Worm (Caenorhabditis elegans) whole organism, young adult: ENCODE data around the gene nlp-56.
A peak's percentile ranks its signal among the peaks of the same experiment; 100 is the strongest.

Experiments
- B0035.1 ChIP-seq: sonication (generic microtip); optimal IDR thresholded peaks from 2 replicates; lab custom pipeline; 2016; ENCODE audit warnings: missing genetic modification characterization, mild to moderate bottlenecking, missing compliant biosample characterization, missing genotype, missing genetic modification reagents
- B0261.1 ChIP-seq: sonication (generic microtip); optimal IDR thresholded peaks from 2 replicates; lab custom pipeline; 2016; ENCODE audit warnings: mild to moderate bottlenecking, missing genetic modification characterization, moderate library complexity, missing compliant biosample characterization
- B0336.3 ChIP-seq: fragments of 200-800 bp; sonication (Bioruptor generic); IDR thresholded peaks from 2 replicates; pipeline ENCODE4 v1.3.6; 2022; ENCODE audit warnings: missing genetic modification characterization, missing compliant biosample characterization
- F10E7.11 ChIP-seq: sonication (generic microtip); optimal IDR thresholded peaks from 2 replicates; lab custom pipeline; 2017; ENCODE audit warnings: mild to moderate bottlenecking, missing genetic modification characterization, moderate library complexity, missing compliant biosample characterization
- F33H1.4 ChIP-seq: fragments of 200-800 bp; sonication (Bioruptor generic); IDR thresholded peaks from 2 replicates; pipeline ENCODE4 v1.3.6; 2022; ENCODE audit warnings: missing genetic modification reagents, missing genetic modification characterization, missing compliant biosample characterization
- F52B5.7 ChIP-seq: sonication (generic microtip); optimal IDR thresholded peaks from 2 replicates; lab custom pipeline; 2016; ENCODE audit warnings: mild to moderate bottlenecking, missing genetic modification characterization, missing compliant biosample characterization
- F55B11.4 ChIP-seq: sonication (generic microtip); optimal IDR thresholded peaks from 2 replicates; lab custom pipeline; 2016; ENCODE audit warnings: missing compliant biosample characterization, missing genetic modification characterization, borderline replicate concordance; ENCODE audit not compliant: insufficient read depth
- F57A8.1 ChIP-seq: fragments of 200-800 bp; sonication (Bioruptor generic); optimal IDR thresholded peaks from 2 replicates; lab custom pipeline; 2018; ENCODE audit warnings: mild to moderate bottlenecking, missing genetic modification characterization, moderate library complexity, missing compliant biosample characterization
- T07F8.4 ChIP-seq: sonication (generic microtip); optimal IDR thresholded peaks from 2 replicates; lab custom pipeline; 2016; ENCODE audit warnings: mild to moderate bottlenecking, missing genetic modification characterization, moderate library complexity, missing compliant biosample characterization
- Y79H2A.3 ChIP-seq: fragments of 200-800 bp; sonication (Bioruptor generic); conservative IDR thresholded peaks from 2 replicates; pipeline ENCODE4 v1.3.6; 2022; ENCODE audit warnings: missing genetic modification reagents, missing genetic modification characterization, missing compliant biosample characterization
- attf-6 ChIP-seq: fragments of 200-800 bp; sonication (Bioruptor generic); IDR thresholded peaks from 2 replicates; pipeline ENCODE4 v1.3.6; 2022; ENCODE audit warnings: missing genetic modification reagents, missing genetic modification characterization, missing compliant biosample characterization
- ceh-79 ChIP-seq: sonication (generic microtip); optimal IDR thresholded peaks from 2 replicates; lab custom pipeline; 2017; ENCODE audit warnings: mild to moderate bottlenecking, missing genetic modification characterization, missing compliant biosample characterization
- die-1 ChIP-seq: sonication (generic microtip); optimal IDR thresholded peaks from 2 replicates; lab custom pipeline; 2016; ENCODE audit warnings: missing genotype, mild to moderate bottlenecking, missing genetic modification characterization, missing compliant biosample characterization
- dpl-1 ChIP-seq: fragments of 150-350 bp; optimal IDR thresholded peaks from 2 replicates; lab custom pipeline; 2014; ENCODE audit warnings: missing biosample characterization, missing genetic modification reagents, missing genetic modification characterization
- gei-17 ChIP-seq: fragments of 200-800 bp; sonication (Bioruptor generic); optimal IDR thresholded peaks from 2 replicates; lab custom pipeline; 2018; ENCODE audit warnings: mild to moderate bottlenecking, missing genetic modification characterization, missing compliant biosample characterization
- hmg-20 ChIP-seq: fragments of 200-800 bp; sonication (Bioruptor generic); IDR thresholded peaks from 2 replicates; pipeline ENCODE4 v1.3.6; 2022; ENCODE audit warnings: missing genetic modification reagents, missing genetic modification characterization, missing compliant biosample characterization
- hrde-1 ChIP-seq: sonication (generic microtip); optimal IDR thresholded peaks from 2 replicates; lab custom pipeline; 2016; ENCODE audit warnings: missing genetic modification characterization, mild to moderate bottlenecking, missing compliant biosample characterization, moderate library complexity, missing genotype, missing genetic modification reagents, borderline replicate concordance
- let-607 ChIP-seq, 2 experiments: fragments of 200-800 bp in 1 of 2; sonication (Bioruptor generic) in 1 of 2; sonication (generic microtip) in 1 of 2; optimal IDR thresholded peaks; 2 replicates each; lab custom pipeline; 2016 to 2018; ENCODE audit warnings: mild to moderate bottlenecking in 2 of 2, missing compliant biosample characterization in 2 of 2, missing genetic modification characterization in 2 of 2, moderate library complexity in 2 of 2, missing genotype in 1 of 2
- lsl-1 ChIP-seq: fragments of 200-800 bp; sonication (Bioruptor generic); optimal IDR thresholded peaks from 2 replicates; lab custom pipeline; 2018; ENCODE audit warnings: mild to moderate bottlenecking, missing genetic modification characterization, moderate library complexity, missing compliant biosample characterization
- lsy-27 ChIP-seq: sonication (generic microtip); optimal IDR thresholded peaks from 2 replicates; lab custom pipeline; 2017; ENCODE audit warnings: missing genetic modification characterization, mild to moderate bottlenecking, missing compliant biosample characterization, antibody characterized with exemption, missing genotype, borderline replicate concordance; ENCODE audit not compliant: insufficient read depth
- madf-6 ChIP-seq: fragments of 200-800 bp; sonication (Bioruptor generic); IDR thresholded peaks from 2 replicates; pipeline ENCODE4 v1.3.6; 2022; ENCODE audit warnings: missing genetic modification reagents, missing genetic modification characterization, missing compliant biosample characterization
- mel-28 ChIP-seq: sonication (generic microtip); optimal IDR thresholded peaks from 2 replicates; lab custom pipeline; 2016; ENCODE audit warnings: borderline replicate concordance, mild to moderate bottlenecking, missing genetic modification characterization, missing compliant biosample characterization
- mes-4 ChIP-seq: sonication (generic microtip); optimal IDR thresholded peaks from 2 replicates; lab custom pipeline; 2016; ENCODE audit warnings: missing genotype, missing genetic modification characterization, missing compliant biosample characterization
- nhr-179 ChIP-seq: sonication (generic microtip); optimal IDR thresholded peaks from 2 replicates; lab custom pipeline; 2016; ENCODE audit warnings: mild to moderate bottlenecking, missing genetic modification characterization, missing compliant biosample characterization
- nhr-27 ChIP-seq: fragments of 200-800 bp; sonication (Bioruptor generic); optimal IDR thresholded peaks from 2 replicates; lab custom pipeline; 2018; ENCODE audit warnings: mild to moderate bottlenecking, missing genetic modification characterization, moderate library complexity, missing compliant biosample characterization
- nhr-80 ChIP-seq: sonication (generic microtip); optimal IDR thresholded peaks from 2 replicates; lab custom pipeline; 2016; ENCODE audit warnings: missing genetic modification characterization, missing compliant biosample characterization
- nhr-90 ChIP-seq: sonication (generic microtip); optimal IDR thresholded peaks from 2 replicates; lab custom pipeline; 2016; ENCODE audit warnings: missing genotype, mild to moderate bottlenecking, missing genetic modification characterization, missing compliant biosample characterization
- pbrm-1 ChIP-seq: fragments of 200-800 bp; sonication (Bioruptor generic); IDR thresholded peaks from 2 replicates; pipeline ENCODE4 v1.3.6; 2022; ENCODE audit warnings: missing genetic modification reagents, missing genetic modification characterization, missing compliant biosample characterization
- snpc-3.4 ChIP-seq: sonication (generic microtip); optimal IDR thresholded peaks from 2 replicates; lab custom pipeline; 2017; ENCODE audit warnings: missing genetic modification characterization, mild to moderate bottlenecking, missing compliant biosample characterization, antibody characterized with exemption, moderate library complexity, missing genotype, missing genetic modification reagents
- snpc-4 ChIP-seq, 5 experiments: fragments of 150-350 bp in 1 of 5; sonication (generic microtip) in 4 of 5; optimal IDR thresholded peaks; 2 replicates each; lab custom pipeline; 2014 to 2018; ENCODE audit warnings: missing genetic modification characterization in 5 of 5, missing biosample characterization in 3 of 5, antibody characterized with exemption in 2 of 5, mild to moderate bottlenecking in 2 of 5, missing compliant biosample characterization in 2 of 5, missing genotype in 2 of 5, moderate library complexity in 2 of 5, missing genetic modification reagents in 1 of 5
- tbp1 ChIP-seq: fragments of 200-800 bp; sonication (Bioruptor generic); optimal IDR thresholded peaks from 2 replicates; lab custom pipeline; 2018; ENCODE audit warnings: mild to moderate bottlenecking, missing genetic modification characterization, missing compliant biosample characterization
- ztf-25 ChIP-seq: fragments of 200-800 bp; sonication (Bioruptor generic); IDR thresholded peaks from 2 replicates; pipeline ENCODE4 v1.3.6; 2022; ENCODE audit warnings: missing genetic modification reagents, missing genetic modification characterization, missing compliant biosample characterization

Gene nlp-56

ce11 chrIV:14784481-14784880 lies at the start of gene nlp-56:
Gene nlp-56 (minus strand): TSS chrIV:14784737.
- TF ChIP-seq dpl-1 (GFP tag; lab: Kevin White, UChicago) (no peak), nhr-90 (tag; lab: Kevin White, UChicago) (no peak)
- TF ChIP-seq, all 124 proteins: peak for 0

- no peak for TF ChIP-seq snpc-4 (GFP tag; optimal IDR thresholded peaks at IDR 0.05; lab: Kevin White, UChicago)
- peak in 1 of 4 experiments; percentile 47 for TF ChIP-seq snpc-4 (tag; optimal IDR thresholded peaks at IDR 0.05; lab: Kevin White, UChicago)
- TF ChIP-seq T07F8.4 (tag; lab: Kevin White, UChicago): no peak
- TF ChIP-seq, all 124 proteins: peak for 1
These were observed 49.0 kb upstream of the nlp-56 start for ce11 chrIV:14833537-14833936.

DNA sequence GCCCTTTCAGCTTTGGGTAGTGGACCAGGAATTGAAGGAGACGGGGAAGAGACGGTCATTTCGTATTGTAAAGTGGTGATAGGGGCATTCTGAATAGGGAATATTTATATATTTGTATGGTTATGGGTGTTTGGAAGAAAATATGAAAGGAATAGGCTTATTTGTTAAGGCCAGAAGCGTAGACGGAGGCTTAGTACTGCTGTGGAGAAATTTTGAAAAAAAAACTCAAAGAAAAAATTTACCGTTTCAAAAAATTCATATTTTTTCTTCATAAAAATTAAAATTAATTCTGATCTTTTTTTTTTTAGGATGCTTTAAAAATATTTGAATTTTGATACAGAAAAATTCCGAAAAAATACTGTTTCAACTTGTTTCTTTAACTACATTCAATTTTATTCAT lies 44.5 kb upstream of the nlp-56 start, which contains the start of gene hhat-2:
hhat-2 (minus strand) TSS at position 101 of the 400 bp plus-strand sequence.
- TF ChIP-seq B0336.3 (GFP tag; lab: Robert Waterston, UW): no peak
- no peak for TF ChIP-seq ztf-25 (GFP tag; lab: Robert Waterston, UW)
- TF ChIP-seq hmg-20 (GFP tag; lab: Robert Waterston, UW): no peak
- TF ChIP-seq mes-4: no peak
- TF ChIP-seq snpc-3.4 (tag; lab: Kevin White, UChicago): no peak
- no peak for TF ChIP-seq B0035.1 (tag; lab: Kevin White, UChicago)
- TF ChIP-seq B0261.1 (tag; lab: Kevin White, UChicago): no peak
- TF ChIP-seq F55B11.4 (tag; lab: Kevin White, UChicago): no peak
- no peak for TF ChIP-seq F10E7.11 (tag; lab: Kevin White, UChicago)
- no peak for TF ChIP-seq ceh-79 (tag; lab: Kevin White, UChicago)
- TF ChIP-seq nhr-179: no peak
- no peak for TF ChIP-seq nhr-27 (tag; lab: Kevin White, UChicago)
- no peak for TF ChIP-seq let-607 (tag; optimal IDR thresholded peaks at IDR 0.05; lab: Kevin White, UChicago)
- TF ChIP-seq pbrm-1 (GFP tag; lab: Robert Waterston, UW): no peak
- TF ChIP-seq madf-6 (GFP tag; lab: Robert Waterston, UW): no peak
- no peak for TF ChIP-seq F57A8.1
- no peak for TF ChIP-seq dpl-1 (GFP tag; lab: Kevin White, UChicago)
- TF ChIP-seq lsy-27 (tag; lab: Kevin White, UChicago): no peak

ce11 chrIV:14828218-14828617 lies 43.7 kb upstream of the nlp-56 start:
- TF ChIP-seq snpc-4 (GFP tag; optimal IDR thresholded peaks at IDR 0.05; lab: Kevin White, UChicago) (no peak), snpc-4 (tag; optimal IDR thresholded peaks at IDR 0.05; lab: Kevin White, UChicago) (peak in 1 of 4 experiments; percentile 61), madf-6 (GFP tag; lab: Robert Waterston, UW) (no peak), pbrm-1 (GFP tag; lab: Robert Waterston, UW) (no peak), lsl-1 (GFP tag; lab: Kevin White, UChicago) (peak; percentile 60), attf-6 (0 out of 2 replicates have a peak, but pooled peaks have one; percentile 44), die-1 (tag; lab: Kevin White, UChicago) (no peak), F33H1.4 (GFP tag; lab: Robert Waterston, UW) (peak; percentile 37), mel-28 (no peak)

- TF ChIP-seq snpc-4 (GFP tag; optimal IDR thresholded peaks at IDR 0.05; lab: Kevin White, UChicago) (peak; percentile 65), snpc-4 (tag; optimal IDR thresholded peaks at IDR 0.05; lab: Kevin White, UChicago) (peak in 2 of 4 experiments; percentile 62 to 88), tbp1 (GFP tag; lab: Kevin White, UChicago) (peak; percentile 38), Y79H2A.3 (GFP tag; lab: Robert Waterston, UW) (no peak), gei-17 (GFP tag; lab: Kevin White, UChicago) (no peak), attf-6 (peak; percentile 96), B0336.3 (GFP tag; lab: Robert Waterston, UW) (peak; percentile 60; the same call in 1 of the 2 replicates), nhr-80 (tag; lab: Kevin White, UChicago) (no peak), F52B5.7 (no peak), hrde-1 (tag; lab: Kevin White, UChicago) (no peak)
- TF ChIP-seq, all 124 proteins: peak for 4
These were observed 41.7 kb upstream of the nlp-56 start for ce11 chrIV:14826151-14826757.
